Worm (Caenorhabditis elegans): ENCODE measurements around the gene R105.1.
A peak's percentile ranks its signal among the peaks of the same experiment; 100 is the strongest.

- TF ChIP-seq unc-39 (tag; optimal IDR thresholded peaks at IDR 0.05): no peak
- no peak for TF ChIP-seq bed-3 (GFP tag; optimal IDR thresholded peaks at IDR 0.05)
- TF ChIP-seq mab-5 (tag; optimal IDR thresholded peaks at IDR 0.05): no peak
- no peak for TF ChIP-seq ceh-83 (GFP tag; optimal IDR thresholded peaks at IDR 0.05)
- no peak for TF ChIP-seq lsy-2 (tag; optimal IDR thresholded peaks at IDR 0.05)
- no peak for TF ChIP-seq ztf-11 (tag; optimal IDR thresholded peaks at IDR 0.05)
- TF ChIP-seq ces-1 (GFP tag; optimal IDR thresholded peaks at IDR 0.05): no peak
- peak; percentile 31 for TF ChIP-seq pha-4 (tag; optimal IDR thresholded peaks at IDR 0.05)
- TF ChIP-seq unc-62 (GFP tag; optimal IDR thresholded peaks at IDR 0.05): no peak
- no peak for TF ChIP-seq nhr-28 (tag; optimal IDR thresholded peaks at IDR 0.05)
- peak; percentile 0 for TF ChIP-seq cnd-1 (tag; optimal IDR thresholded peaks at IDR 0.05)
- TF ChIP-seq ham-2 (GFP tag; optimal IDR thresholded peaks at IDR 0.05): peak; percentile 41
- no peak for TF ChIP-seq lin-13 (tag; optimal IDR thresholded peaks at IDR 0.05)
Measured at ce11 chrIV:4588408-4588807, 45.1 kb upstream of the R105.1 start.

Data from whole organism, mixed stage, embryonic.